Fruit fly (Drosophila melanogaster): ENCODE data around the gene ebd1.
A peak's percentile ranks its signal among the peaks of the same experiment; 100 is the strongest.

The ebd1 gene

DNA sequence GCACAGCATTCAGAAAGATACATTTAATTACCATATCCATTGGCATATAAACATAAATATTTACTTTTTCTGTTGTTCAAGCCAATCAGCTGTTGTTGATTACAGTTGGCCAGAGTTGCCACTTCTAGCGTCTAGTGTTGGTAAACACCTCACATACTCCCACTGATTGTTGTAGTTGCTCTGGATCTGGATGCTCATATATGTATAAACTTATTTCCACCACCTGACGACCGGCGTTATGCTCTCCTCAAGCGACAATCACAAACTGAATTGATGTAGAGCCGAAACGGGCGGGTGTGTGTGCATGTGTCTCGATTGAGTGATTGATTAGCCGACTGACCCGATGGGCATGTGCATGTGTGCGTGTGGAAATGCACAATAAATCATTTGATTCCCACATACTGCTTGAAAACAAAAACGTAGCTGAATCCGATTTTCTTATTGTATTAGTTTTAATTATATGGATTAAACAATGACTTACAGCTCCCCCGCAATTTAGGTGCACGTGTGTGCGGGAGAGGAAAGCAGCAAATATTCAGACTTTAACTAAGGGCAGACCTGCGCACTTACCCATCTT, 3.5 kb downstream of the ebd1 start:
- TF ChIP-seq ey (GFP tag; optimal IDR thresholded peaks at IDR 0.05) (peak; percentile 16), sage (GFP tag; optimal IDR thresholded peaks at IDR 0.05) (no peak), Jra (GFP tag; optimal IDR thresholded peaks at IDR 0.05) (peak; percentile 31), Vsx2 (GFP tag; optimal IDR thresholded peaks at IDR 0.05; ENCODE audit: partially characterized antibody) (peak; percentile 79), Hnf4 (GFP tag; optimal IDR thresholded peaks at IDR 0.05) (no peak), Hr78 (GFP tag; optimal IDR thresholded peaks at IDR 0.05) (no peak), CG32264 (GFP tag; optimal IDR thresholded peaks at IDR 0.05) (no peak), rgr (GFP tag; optimal IDR thresholded peaks at IDR 0.05) (peak; percentile 72), CrebA (GFP tag; optimal IDR thresholded peaks at IDR 0.05; ENCODE audit: borderline replicate concordance) (no peak), tai (GFP tag; optimal IDR thresholded peaks at IDR 0.05) (no peak), OdsH (GFP tag; optimal IDR thresholded peaks at IDR 0.05) (peak; percentile 63), Rel (GFP tag; optimal IDR thresholded peaks at IDR 0.05) (no peak), Rel (tag; optimal IDR thresholded peaks at IDR 0.05) (peak; percentile 40), HLH106 (tag; optimal IDR thresholded peaks at IDR 0.05) (peak; percentile 32), fru (GFP tag; optimal IDR thresholded peaks at IDR 0.05) (peak; percentile 57), jim (GFP tag; optimal IDR thresholded peaks at IDR 0.05) (no peak), Dif (GFP tag; optimal IDR thresholded peaks at IDR 0.05; ENCODE audit: partially characterized antibody) (peak; percentile 51), Abd-B (GFP tag; optimal IDR thresholded peaks at IDR 0.05) (no peak), CG9705 (GFP tag; optimal IDR thresholded peaks at IDR 0.05) (no peak), Mio (GFP tag; optimal IDR thresholded peaks at IDR 0.05) (no peak), dsf (GFP tag; optimal IDR thresholded peaks at IDR 0.05; ENCODE audit: borderline replicate concordance) (no peak), woc (GFP tag; optimal IDR thresholded peaks at IDR 0.05) (no peak), h (GFP tag; optimal IDR thresholded peaks at IDR 0.05) (peak; percentile 61), brk (GFP tag; optimal IDR thresholded peaks at IDR 0.05) (no peak), GATAd (GFP tag; optimal IDR thresholded peaks at IDR 0.05) (peak; percentile 39), Myc (optimal IDR thresholded peaks at IDR 0.05) (no peak), Dfd (GFP tag; optimal IDR thresholded peaks at IDR 0.05) (no peak), N (GFP tag; optimal IDR thresholded peaks at IDR 0.05) (no peak), psq (GFP tag; optimal IDR thresholded peaks at IDR 0.05) (peak; percentile 22), foxo (GFP tag; optimal IDR thresholded peaks at IDR 0.05) (peak in 1 of 2 experiments; percentile 72), Hr83 (GFP tag; optimal IDR thresholded peaks at IDR 0.05; ENCODE audit: poor library complexity, severe bottlenecking) (peak; percentile 61), usp (GFP tag; optimal IDR thresholded peaks at IDR 0.05) (no peak), dl (GFP tag; optimal IDR thresholded peaks at IDR 0.05; ENCODE audit: insufficient read depth in 1 of 2, partially characterized antibody in 2 of 2) (peak in 1 of 2 experiments; percentile 51), lola (GFP tag; optimal IDR thresholded peaks at IDR 0.05) (no peak), Sp1 (GFP tag; optimal IDR thresholded peaks at IDR 0.05) (peak; percentile 57), pan (optimal IDR thresholded peaks at IDR 0.05) (no peak), dmrt93B (GFP tag; optimal IDR thresholded peaks at IDR 0.05) (no peak), br (GFP tag; optimal IDR thresholded peaks at IDR 0.05) (peak; percentile 72), sv (GFP tag; optimal IDR thresholded peaks at IDR 0.05) (peak; percentile 31)

DNA sequence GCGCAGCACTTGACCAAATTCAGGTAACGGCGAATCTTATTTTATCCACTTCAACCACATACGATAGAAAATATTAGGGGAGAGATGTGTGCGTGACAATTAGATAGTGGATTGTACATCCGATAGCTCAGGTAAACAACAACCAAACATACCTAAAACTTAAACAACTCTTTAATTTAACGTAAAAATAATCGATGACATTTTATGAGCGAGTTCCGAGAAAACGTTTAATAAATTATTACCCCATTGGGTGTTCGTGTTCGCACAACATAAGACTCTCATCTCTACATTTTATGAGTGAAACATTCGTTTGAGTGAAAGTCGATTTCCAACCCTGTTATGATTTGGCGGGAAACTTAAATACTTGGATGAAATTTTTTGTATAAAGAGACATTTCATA, 5.1 kb downstream of the ebd1 start, which contains the start of gene CG17129:
Gene CG17129 (minus strand): TSS at position 69 of the 400 bp plus-strand sequence.
- TF ChIP-seq Sp1 (GFP tag; optimal IDR thresholded peaks at IDR 0.05) (peak; percentile 66), fru (GFP tag; optimal IDR thresholded peaks at IDR 0.05) (peak; percentile 71), brk (GFP tag; optimal IDR thresholded peaks at IDR 0.05) (no peak), rgr (GFP tag; optimal IDR thresholded peaks at IDR 0.05) (peak; percentile 71), Hr78 (GFP tag; optimal IDR thresholded peaks at IDR 0.05) (no peak), dsf (GFP tag; optimal IDR thresholded peaks at IDR 0.05; ENCODE audit: borderline replicate concordance) (peak; percentile 7), GATAd (GFP tag; optimal IDR thresholded peaks at IDR 0.05) (peak; percentile 11), dl (GFP tag; optimal IDR thresholded peaks at IDR 0.05; ENCODE audit: insufficient read depth in 1 of 2, partially characterized antibody in 2 of 2) (no peak), Abd-B (GFP tag; optimal IDR thresholded peaks at IDR 0.05) (no peak), sv (GFP tag; optimal IDR thresholded peaks at IDR 0.05) (peak; percentile 69), ey (GFP tag; optimal IDR thresholded peaks at IDR 0.05) (peak; percentile 74), sage (GFP tag; optimal IDR thresholded peaks at IDR 0.05) (peak; percentile 68), Dif (GFP tag; optimal IDR thresholded peaks at IDR 0.05; ENCODE audit: partially characterized antibody) (no peak), usp (GFP tag; optimal IDR thresholded peaks at IDR 0.05) (no peak), Hnf4 (GFP tag; optimal IDR thresholded peaks at IDR 0.05) (peak; percentile 72), h (GFP tag; optimal IDR thresholded peaks at IDR 0.05) (peak; percentile 22), psq (GFP tag; optimal IDR thresholded peaks at IDR 0.05) (peak; percentile 64), N (GFP tag; optimal IDR thresholded peaks at IDR 0.05) (no peak), jim (GFP tag; optimal IDR thresholded peaks at IDR 0.05) (peak; percentile 17), CrebA (GFP tag; optimal IDR thresholded peaks at IDR 0.05; ENCODE audit: borderline replicate concordance) (no peak), Myc (optimal IDR thresholded peaks at IDR 0.05) (no peak), foxo (GFP tag; optimal IDR thresholded peaks at IDR 0.05) (peak; percentile 18 to 75), HLH106 (tag; optimal IDR thresholded peaks at IDR 0.05) (peak; percentile 71), tai (GFP tag; optimal IDR thresholded peaks at IDR 0.05) (no peak), lola (GFP tag; optimal IDR thresholded peaks at IDR 0.05) (no peak), br (GFP tag; optimal IDR thresholded peaks at IDR 0.05) (peak; percentile 49), CG32264 (GFP tag; optimal IDR thresholded peaks at IDR 0.05) (peak; percentile 44), Dfd (GFP tag; optimal IDR thresholded peaks at IDR 0.05) (no peak), pan (optimal IDR thresholded peaks at IDR 0.05) (no peak), Rel (GFP tag; optimal IDR thresholded peaks at IDR 0.05) (no peak), Rel (tag; optimal IDR thresholded peaks at IDR 0.05) (no peak), Vsx2 (GFP tag; optimal IDR thresholded peaks at IDR 0.05; ENCODE audit: partially characterized antibody) (no peak), dmrt93B (GFP tag; optimal IDR thresholded peaks at IDR 0.05) (peak; percentile 35), Mio (GFP tag; optimal IDR thresholded peaks at IDR 0.05) (no peak), Jra (GFP tag; optimal IDR thresholded peaks at IDR 0.05) (peak; percentile 74), OdsH (GFP tag; optimal IDR thresholded peaks at IDR 0.05) (peak; percentile 56), Hr83 (GFP tag; optimal IDR thresholded peaks at IDR 0.05; ENCODE audit: poor library complexity, severe bottlenecking) (peak; percentile 51), woc (GFP tag; optimal IDR thresholded peaks at IDR 0.05) (peak; percentile 77), CG9705 (GFP tag; optimal IDR thresholded peaks at IDR 0.05) (peak; percentile 42)
